Fruit fly (Drosophila melanogaster) whole organism, embryonic: ENCODE results near the gene Ser.

Source experiments
- ATbp ChIP-seq: fragments of 200-800 bp; sonication (Bioruptor generic); optimal IDR thresholded peaks from 2 replicates; lab custom pipeline; 2017; ENCODE audit warnings: missing biosample characterization, mild to moderate bottlenecking, missing genetic modification characterization, missing genetic modification reagents
- Ada2b ChIP-seq: fragments of 200-800 bp; sonication (Bioruptor generic); IDR thresholded peaks from 2 replicates; pipeline ENCODE4 v1.3.6; 2022; ENCODE audit warnings: missing biosample characterization, missing genetic modification characterization
- C15 ChIP-seq: fragments of 200-800 bp; sonication (Bioruptor generic); IDR thresholded peaks from 3 replicates; pipeline ENCODE4 v1.3.6; 2022; ENCODE audit warnings: missing biosample characterization, missing genetic modification characterization
- CG10147 ChIP-seq: fragments of 200-800 bp; sonication (Bioruptor generic); optimal IDR thresholded peaks from 2 replicates; lab custom pipeline; 2019; ENCODE audit warnings: missing biosample characterization, mild to moderate bottlenecking, missing genetic modification characterization, moderate library complexity
- CG10274 ChIP-seq: fragments of 200-800 bp; sonication (Bioruptor generic); optimal IDR thresholded peaks from 3 replicates; lab custom pipeline; 2017; ENCODE audit warnings: missing biosample characterization, mild to moderate bottlenecking, missing genetic modification characterization
- CG10366 ChIP-seq: fragments of 200-800 bp; sonication (Bioruptor generic); IDR thresholded peaks from 2 replicates; pipeline ENCODE4 v1.3.6; 2022; ENCODE audit warnings: missing biosample characterization, missing genetic modification characterization
- CG11456 ChIP-seq: fragments of 200-800 bp; sonication (Bioruptor generic); IDR thresholded peaks from 3 replicates; pipeline ENCODE4 v1.3.6; 2022; ENCODE audit warnings: missing biosample characterization, missing genetic modification characterization
- CG12104 ChIP-seq: fragments of 200-800 bp; sonication (Bioruptor generic); optimal IDR thresholded peaks from 3 replicates; lab custom pipeline; 2016; ENCODE audit warnings: missing biosample characterization, missing genetic modification characterization
- CG14965 ChIP-seq: fragments of 200-800 bp; sonication (Bioruptor generic); optimal IDR thresholded peaks from 2 replicates; lab custom pipeline; 2016; ENCODE audit warnings: missing biosample characterization, missing genetic modification characterization, borderline replicate concordance
- CG17359 ChIP-seq: fragments of 200-800 bp; sonication (Bioruptor generic); optimal IDR thresholded peaks from 3 replicates; lab custom pipeline; 2018; ENCODE audit warnings: missing biosample characterization, mild to moderate bottlenecking, missing genetic modification characterization, moderate library complexity
- CG17802 ChIP-seq: fragments of 200-800 bp; sonication (Bioruptor generic); optimal IDR thresholded peaks from 2 replicates; lab custom pipeline; 2018; ENCODE audit warnings: missing biosample characterization, mild to moderate bottlenecking, missing genetic modification characterization, moderate library complexity
- CG18262 ChIP-seq: fragments of 200-800 bp; optimal IDR thresholded peaks from 3 replicates; lab custom pipeline; 2019; ENCODE audit warnings: missing biosample characterization, mild to moderate bottlenecking, missing genetic modification characterization, moderate library complexity
- CG18619 ChIP-seq: fragments of 200-800 bp; sonication (Bioruptor generic); optimal IDR thresholded peaks from 3 replicates; lab custom pipeline; 2017; ENCODE audit warnings: missing biosample characterization, mild to moderate bottlenecking, missing genetic modification characterization
- CG31388 ChIP-seq: fragments of 200-800 bp; sonication (Bioruptor generic); optimal IDR thresholded peaks from 2 replicates; lab custom pipeline; 2016; ENCODE audit warnings: missing biosample characterization, missing genetic modification characterization
- CG3847 ChIP-seq: fragments of 200-800 bp; sonication (Bioruptor generic); IDR thresholded peaks from 2 replicates; pipeline ENCODE4 v1.3.6; 2022; ENCODE audit warnings: missing biosample characterization, missing genetic modification characterization
- CG8290 ChIP-seq, 3 experiments: fragments of 200-800 bp; sonication (Bioruptor generic); optimal IDR thresholded peaks; 2 replicates each; lab custom pipeline; 2016 to 2019; ENCODE audit warnings: missing biosample characterization in 3 of 3, missing genetic modification characterization in 3 of 3, mild to moderate bottlenecking in 2 of 3, moderate library complexity in 1 of 3
- CG8388 ChIP-seq: fragments of 200-800 bp; sonication (Bioruptor generic); optimal IDR thresholded peaks from 2 replicates; lab custom pipeline; 2019; ENCODE audit warnings: missing biosample characterization, mild to moderate bottlenecking, missing genetic modification characterization, moderate library complexity
- CHES-1-like ChIP-seq: fragments of 200-800 bp; sonication (Bioruptor generic); optimal IDR thresholded peaks from 2 replicates; lab custom pipeline; 2016; ENCODE audit warnings: missing biosample characterization, missing genetic modification characterization
- Camta ChIP-seq: fragments of 200-800 bp; sonication (Bioruptor generic); optimal IDR thresholded peaks from 2 replicates; lab custom pipeline; 2016; ENCODE audit warnings: missing biosample characterization, missing genetic modification characterization
- Dip3 ChIP-seq: fragments of 200-800 bp; sonication (Bioruptor generic); optimal IDR thresholded peaks from 3 replicates; lab custom pipeline; 2016; ENCODE audit warnings: missing biosample characterization, missing genetic modification characterization
- HmgZ ChIP-seq: fragments of 200-800 bp; sonication (Bioruptor generic); optimal IDR thresholded peaks from 2 replicates; lab custom pipeline; 2018; ENCODE audit warnings: missing biosample characterization, mild to moderate bottlenecking, missing genetic modification characterization
- Hr3 ChIP-seq: fragments of 200-800 bp; sonication (Bioruptor generic); optimal IDR thresholded peaks from 3 replicates; lab custom pipeline; 2016; ENCODE audit warnings: missing biosample characterization, missing genetic modification characterization
- Hr78 ChIP-seq, 2 experiments: fragments of 200-800 bp in 1 of 2; fragments of >200 bp in 1 of 2; sonication (Bioruptor generic) in 1 of 2; optimal IDR thresholded peaks; 2 replicates each; lab custom pipeline; 2017 to 2019; ENCODE audit warnings: missing biosample characterization in 2 of 2, missing genetic modification characterization in 2 of 2, mild to moderate bottlenecking in 1 of 2, moderate library complexity in 1 of 2
- Nf-YC ChIP-seq: fragments of 200-800 bp; optimal IDR thresholded peaks from 3 replicates; lab custom pipeline; 2019; ENCODE audit warnings: missing biosample characterization, mild to moderate bottlenecking, missing genetic modification characterization, moderate library complexity
- Opbp ChIP-seq: fragments of 200-800 bp; sonication (Bioruptor generic); IDR thresholded peaks from 3 replicates; pipeline ENCODE4 v1.3.6; 2022; ENCODE audit warnings: missing biosample characterization, missing genetic modification characterization; ENCODE audit not compliant: partially characterized antibody
- Pdp1 ChIP-seq, 2 experiments: fragments of 200-800 bp; sonication (Bioruptor generic); optimal IDR thresholded peaks; 3 replicates each; lab custom pipeline; 2016; ENCODE audit warnings: missing biosample characterization in 2 of 2, missing genetic modification characterization in 2 of 2, mild to moderate bottlenecking in 1 of 2, moderate library complexity in 1 of 2
- Ptx1 ChIP-seq: fragments of 200-800 bp; sonication (Bioruptor generic); IDR thresholded peaks from 2 replicates; pipeline ENCODE4 v1.3.6; 2022; ENCODE audit warnings: missing biosample characterization, missing genetic modification characterization
- Ssrp ChIP-seq: fragments of 200-800 bp; sonication (Bioruptor generic); optimal IDR thresholded peaks from 2 replicates; lab custom pipeline; 2018; ENCODE audit warnings: missing biosample characterization, mild to moderate bottlenecking, missing genetic modification characterization, moderate library complexity
- TFAM ChIP-seq: fragments of 200-800 bp; sonication (Bioruptor generic); optimal IDR thresholded peaks from 2 replicates; lab custom pipeline; 2017; ENCODE audit warnings: missing biosample characterization, missing genetic modification characterization, inconsistent platforms
- cato ChIP-seq: fragments of 200-800 bp; sonication (Bioruptor generic); optimal IDR thresholded peaks from 2 replicates; lab custom pipeline; 2016; ENCODE audit warnings: missing biosample characterization, missing genetic modification characterization, borderline replicate concordance
- chinmo ChIP-seq: fragments of 200-800 bp; sonication (Bioruptor generic); IDR thresholded peaks from 4 replicates; pipeline ENCODE4 v1.3.6; 2022; ENCODE audit warnings: missing biosample characterization, missing genetic modification characterization; ENCODE audit not compliant: partially characterized antibody
- chm ChIP-seq: fragments of 200-800 bp; sonication (Bioruptor generic); IDR thresholded peaks from 2 replicates; pipeline ENCODE4 v1.3.6; 2022; ENCODE audit warnings: missing biosample characterization, missing genetic modification characterization
- chn ChIP-seq: fragments of 200-800 bp; sonication (Bioruptor generic); optimal IDR thresholded peaks from 2 replicates; lab custom pipeline; 2016; ENCODE audit warnings: missing biosample characterization, missing genetic modification characterization
- crol ChIP-seq: fragments of 200-800 bp; sonication (Bioruptor generic); IDR thresholded peaks from 2 replicates; pipeline ENCODE4 v1.3.6; 2022; ENCODE audit warnings: missing biosample characterization, missing genetic modification characterization
- eve ChIP-seq, 2 experiments: fragments of >200 bp; optimal IDR thresholded peaks; 2 replicates each; lab custom pipeline; 2017; ENCODE audit warnings: missing biosample characterization in 2 of 2, missing genetic modification characterization in 2 of 2
- fd96Cb ChIP-seq: fragments of 200-800 bp; sonication (Bioruptor generic); optimal IDR thresholded peaks from 2 replicates; lab custom pipeline; 2018; ENCODE audit warnings: missing biosample characterization, mild to moderate bottlenecking, missing genetic modification characterization, moderate library complexity
- inv ChIP-seq: fragments of 200-800 bp; sonication (Bioruptor generic); IDR thresholded peaks from 2 replicates; pipeline ENCODE4 v1.3.6; 2022; ENCODE audit warnings: missing biosample characterization, missing genetic modification characterization; ENCODE audit not compliant: partially characterized antibody
- kay ChIP-seq: fragments of 200-800 bp; sonication (Bioruptor generic); optimal IDR thresholded peaks from 2 replicates; lab custom pipeline; 2016; ENCODE audit warnings: missing biosample characterization, missing genetic modification characterization
- kni ChIP-seq: fragments of 200-800 bp; sonication (Bioruptor generic); optimal IDR thresholded peaks from 3 replicates; lab custom pipeline; 2017; ENCODE audit warnings: mild to moderate bottlenecking, missing biosample characterization, missing genetic modification reagents, missing genetic modification characterization
- maf-S ChIP-seq: fragments of 200-800 bp; sonication (Bioruptor generic); optimal IDR thresholded peaks from 2 replicates; lab custom pipeline; 2016; ENCODE audit warnings: missing biosample characterization, missing genetic modification characterization
- mirr ChIP-seq: fragments of 200-800 bp; sonication (Bioruptor generic); optimal IDR thresholded peaks from 3 replicates; lab custom pipeline; 2018; ENCODE audit warnings: missing biosample characterization, mild to moderate bottlenecking, missing genetic modification characterization
- nmo ChIP-seq: fragments of 200-800 bp; sonication (Bioruptor generic); optimal IDR thresholded peaks from 2 replicates; lab custom pipeline; 2018; ENCODE audit warnings: missing biosample characterization, mild to moderate bottlenecking, missing genetic modification characterization, moderate library complexity
- pan ChIP-seq, 4 experiments: fragments of >200 bp in 3 of 4; fragments of 200-800 bp in 1 of 4; sonication (Bioruptor generic) in 1 of 4; optimal IDR thresholded peaks in 3 of 4; IDR thresholded peaks in 1 of 4; 2 replicates each; pipeline versions ENCODE4 v1.3.6 to Lab custom; 2017 to 2022; ENCODE audit warnings: missing biosample characterization in 2 of 4, missing genetic modification characterization in 2 of 4, mixed read lengths in 1 of 4
- phol ChIP-seq: fragments of 200-800 bp; sonication (Bioruptor generic); optimal IDR thresholded peaks from 3 replicates; lab custom pipeline; 2018; ENCODE audit warnings: missing biosample characterization, mild to moderate bottlenecking, missing genetic modification characterization, moderate library complexity
- sens ChIP-seq: fragments of 200-800 bp; sonication (Bioruptor generic); peaks from one replicate; lab custom pipeline; 2016; ENCODE audit warnings: missing biosample characterization, missing genetic modification characterization
- seq ChIP-seq: fragments of 200-800 bp; sonication (Bioruptor generic); IDR thresholded peaks from 2 replicates; pipeline ENCODE4 v1.3.6; 2022; ENCODE audit warnings: missing biosample characterization, missing genetic modification characterization
- slbo ChIP-seq: fragments of 200-800 bp; sonication (Bioruptor generic); IDR thresholded peaks from 2 replicates; pipeline ENCODE4 v1.3.6; 2022; ENCODE audit warnings: missing biosample characterization, missing genetic modification characterization
- so ChIP-seq: fragments of 200-800 bp; sonication (Bioruptor generic); IDR thresholded peaks from 3 replicates; pipeline ENCODE4 v1.3.6; 2022; ENCODE audit warnings: missing biosample characterization, missing genetic modification characterization
- sr ChIP-seq: fragments of 200-800 bp; sonication (Bioruptor generic); IDR thresholded peaks from 3 replicates; pipeline ENCODE4 v1.3.6; 2022; ENCODE audit warnings: missing biosample characterization, missing genetic modification characterization
- wdn ChIP-seq: fragments of 200-800 bp; sonication (Bioruptor generic); IDR thresholded peaks from 2 replicates; pipeline ENCODE4 v1.3.6; 2022; ENCODE audit warnings: missing biosample characterization, missing genetic modification characterization

Ser gene

dm6 chr3R:27139963-27140362 lies 54.1 kb downstream of the Ser start (continued):
- no peak for TF ChIP-seq so (GFP tag; lab: Robert Waterston, UW)
- TF ChIP-seq inv (GFP tag; lab: Robert Waterston, UW): no peak
- TF ChIP-seq chn (GFP tag; lab: Kevin White, UChicago): no peak
- no peak for TF ChIP-seq Ada2b
- TF ChIP-seq chinmo: no peak
- peak; percentile 12 for TF ChIP-seq fd96Cb
- no peak for TF ChIP-seq CG10366 (GFP tag; lab: Robert Waterston, UW)
- TF ChIP-seq HmgZ (tag; lab: Kevin White, UChicago): no peak
- no peak for TF ChIP-seq CG18619
- peak; percentile 17 for TF ChIP-seq CG8290 (GFP tag; optimal IDR thresholded peaks at IDR 0.05; lab: Kevin White, UChicago)
- no peak for TF ChIP-seq CG8290 (tag; optimal IDR thresholded peaks at IDR 0.05; lab: Kevin White, UChicago)
- TF ChIP-seq kay (GFP tag; lab: Kevin White, UChicago): no peak
- peak in 1 of 2 experiments; percentile 84 for TF ChIP-seq Pdp1 (GFP tag; optimal IDR thresholded peaks at IDR 0.05; lab: Kevin White, UChicago)
- peak; percentile 7 for TF ChIP-seq ATbp (GFP tag; lab: Kevin White, UChicago)
- TF ChIP-seq maf-S (GFP tag; lab: Kevin White, UChicago): no peak
- no peak for TF ChIP-seq Ptx1 (GFP tag; lab: Robert Waterston, UW)
- peak; percentile 15 for TF ChIP-seq Ssrp (tag; lab: Kevin White, UChicago)
- no peak for TF ChIP-seq mirr
- no peak for TF ChIP-seq CG14965 (GFP tag; lab: Kevin White, UChicago)
- TF ChIP-seq Opbp (GFP tag; lab: Robert Waterston, UW): peak; percentile 26; the same call in 1 of the 3 replicates
- TF ChIP-seq pan (optimal IDR thresholded peaks at IDR 0.05; lab: Kevin White, UChicago): no peak
- no peak for TF ChIP-seq pan (GFP tag; optimal IDR thresholded peaks at IDR 0.05 in 1 of 2, IDR thresholded peaks at IDR 0.05 in 1 of 2)
- TF ChIP-seq CG10147 (GFP tag; lab: Kevin White, UChicago): no peak
- TF ChIP-seq cato: no peak
- TF ChIP-seq CHES-1-like (GFP tag; lab: Kevin White, UChicago): no peak
- peak; percentile 91 for TF ChIP-seq sens (GFP tag; lab: Kevin White, UChicago)
- no peak for TF ChIP-seq C15 (GFP tag; lab: Robert Waterston, UW)
- no peak for TF ChIP-seq Dip3 (GFP tag; lab: Kevin White, UChicago)
- TF ChIP-seq slbo (GFP tag; lab: Robert Waterston, UW): no peak
- TF ChIP-seq CG8388 (GFP tag; lab: Kevin White, UChicago): peak; percentile 1
- no peak for TF ChIP-seq sr (GFP tag; lab: Robert Waterston, UW)
- TF ChIP-seq crol (GFP tag; lab: Robert Waterston, UW): no peak
- TF ChIP-seq CG10274 (GFP tag; lab: Kevin White, UChicago): no peak
- no peak for TF ChIP-seq CG12104
- 0 out of 2 replicates have a peak, but pooled peaks have one; percentile 5 for TF ChIP-seq CG3847 (GFP tag; lab: Robert Waterston, UW)
- no peak for TF ChIP-seq chm (GFP tag; lab: Robert Waterston, UW)
- TF ChIP-seq TFAM: no peak
- peak in 1 of 2 experiments; percentile 21 for TF ChIP-seq Hr78 (GFP tag; optimal IDR thresholded peaks at IDR 0.05; lab: Kevin White, UChicago)
- no peak for TF ChIP-seq CG11456
- TF ChIP-seq CG18262 (tag; lab: Kevin White, UChicago): peak; percentile 17
- peak; percentile 24 for TF ChIP-seq phol
- TF ChIP-seq CG17359 (tag; lab: Kevin White, UChicago): peak; percentile 15
- TF ChIP-seq nmo (GFP tag; lab: Kevin White, UChicago): peak; percentile 20
- no peak for TF ChIP-seq CG31388 (GFP tag; lab: Kevin White, UChicago)
- TF ChIP-seq CG17802 (tag; lab: Kevin White, UChicago): no peak
- no peak for TF ChIP-seq Hr3 (GFP tag; lab: Kevin White, UChicago)
- TF ChIP-seq seq (GFP tag; lab: Robert Waterston, UW): no peak
- TF ChIP-seq Nf-YC: no peak
- no peak for TF ChIP-seq eve (GFP tag; optimal IDR thresholded peaks at IDR 0.05; lab: Kevin White, UChicago)
- no peak for TF ChIP-seq kni
- TF ChIP-seq wdn (GFP tag; lab: Robert Waterston, UW): no peak
- TF ChIP-seq Camta (GFP tag; lab: Kevin White, UChicago): peak; percentile 5
